Worm (Caenorhabditis elegans) whole organism, L4 larva: ENCODE measurements around the gene ZK262.9.

Experiments used
- F26F4.8 ChIP-seq: fragments of 200-800 bp; sonication (Bioruptor generic); conservative IDR thresholded peaks from 2 replicates; pipeline ENCODE4 v1.3.6; 2022; ENCODE audit warnings: missing genetic modification characterization, missing compliant biosample characterization
- F44E2.7 ChIP-seq: fragments of 200-800 bp; sonication (Bioruptor generic); IDR thresholded peaks from 2 replicates; pipeline ENCODE4 v2.1.2; 2022; ENCODE audit warnings: missing genetic modification characterization, missing compliant biosample characterization
- T20F7.1 ChIP-seq: fragments of 200-800 bp; sonication (Bioruptor generic); optimal IDR thresholded peaks from 2 replicates; lab custom pipeline; 2018; ENCODE audit warnings: mild to moderate bottlenecking, missing genetic modification characterization, missing compliant biosample characterization
- T26A8.4 ChIP-seq: fragments of 200-800 bp; sonication (Bioruptor generic); IDR thresholded peaks from 2 replicates; pipeline ENCODE4 v1.3.6; 2022; ENCODE audit warnings: missing genetic modification characterization, missing compliant biosample characterization
- Y105C5A.15 ChIP-seq: fragments of 200-800 bp; sonication (Bioruptor generic); IDR thresholded peaks from 2 replicates; pipeline ENCODE4 v1.3.6; 2022; ENCODE audit warnings: missing genetic modification characterization, missing compliant biosample characterization
- Y48G9A.11 ChIP-seq: fragments of 200-800 bp; sonication (Bioruptor generic); IDR thresholded peaks from 2 replicates; pipeline ENCODE4 v1.3.6; 2022; ENCODE audit warnings: missing genetic modification reagents, missing genetic modification characterization, missing compliant biosample characterization
- Y75B8A.6 ChIP-seq: fragments of 200-800 bp; sonication (Bioruptor generic); IDR thresholded peaks from 2 replicates; pipeline ENCODE4 v1.3.6; 2022; ENCODE audit warnings: missing genetic modification reagents, missing genetic modification characterization, missing compliant biosample characterization
- ZK337.2 ChIP-seq: fragments of 200-800 bp; sonication (Bioruptor generic); IDR thresholded peaks from 2 replicates; pipeline ENCODE4 v1.3.6; 2022; ENCODE audit warnings: missing genetic modification reagents, missing genetic modification characterization, missing compliant biosample characterization
- ZK546.5 ChIP-seq, 2 experiments: sonication (generic microtip); optimal IDR thresholded peaks; 2 replicates each; lab custom pipeline; 2017; ENCODE audit warnings: missing biosample characterization in 2 of 2, missing genetic modification characterization in 2 of 2
- aly-2 ChIP-seq: sonication (generic microtip); optimal IDR thresholded peaks from 2 replicates; lab custom pipeline; 2018; ENCODE audit warnings: missing biosample characterization, missing genetic modification characterization
- ama-1 ChIP-seq: fragments of 150-350 bp; optimal IDR thresholded peaks from 2 replicates; lab custom pipeline; 2014; ENCODE audit warnings: inconsistent platforms, mixed read lengths
- arid-1 ChIP-seq: fragments of 200-800 bp; sonication (Bioruptor generic); conservative IDR thresholded peaks from 2 replicates; pipeline ENCODE4 v1.3.6; 2022; ENCODE audit warnings: missing genetic modification reagents, missing genetic modification characterization, missing compliant biosample characterization
- ceh-28 ChIP-seq: fragments of 150-350 bp; optimal IDR thresholded peaks from 2 replicates; lab custom pipeline; 2014; ENCODE audit warnings: missing biosample characterization, missing genetic modification reagents, missing genetic modification characterization
- ceh-32 ChIP-seq: sonication (generic microtip); optimal IDR thresholded peaks from 2 replicates; lab custom pipeline; 2016; ENCODE audit warnings: mild to moderate bottlenecking, missing genetic modification characterization, missing compliant biosample characterization; ENCODE audit not compliant: poor library complexity
- ctbp-1 ChIP-seq: fragments of 200-800 bp; sonication (Bioruptor generic); IDR thresholded peaks from 2 replicates; pipeline ENCODE4 v1.3.6; 2022; ENCODE audit warnings: missing genetic modification reagents, missing genetic modification characterization, missing compliant biosample characterization
- daf-12 ChIP-seq: fragments of 150-350 bp; optimal IDR thresholded peaks from 2 replicates; lab custom pipeline; 2014; ENCODE audit warnings: missing biosample characterization, missing genetic modification reagents, missing genetic modification characterization
- daf-16 ChIP-seq, 3 experiments: sonication (generic microtip); optimal IDR thresholded peaks; 2 replicates each; lab custom pipeline; 2016 to 2017; ENCODE audit warnings: missing genetic modification characterization in 3 of 3, missing genetic modification reagents in 3 of 3, mild to moderate bottlenecking in 2 of 3, missing compliant biosample characterization in 2 of 3, missing biosample characterization in 1 of 3, moderate library complexity in 1 of 3
- dmd-8 ChIP-seq: fragments of 200-800 bp; sonication (Bioruptor generic); IDR thresholded peaks from 2 replicates; pipeline ENCODE4 v1.3.6; 2022; ENCODE audit warnings: missing genetic modification characterization, missing compliant biosample characterization
- dmd-9 ChIP-seq: fragments of 200-800 bp; sonication (Bioruptor generic); IDR thresholded peaks from 2 replicates; pipeline ENCODE4 v1.3.6; 2022; ENCODE audit warnings: missing genetic modification reagents, missing genetic modification characterization, missing compliant biosample characterization
- dpl-1 ChIP-seq: fragments of 150-350 bp; optimal IDR thresholded peaks from 2 replicates; lab custom pipeline; 2014; ENCODE audit warnings: missing biosample characterization, missing genetic modification reagents, missing genetic modification characterization
- duxl-1 ChIP-seq: sonication (generic microtip); optimal IDR thresholded peaks from 2 replicates; lab custom pipeline; 2016; ENCODE audit warnings: mild to moderate bottlenecking, missing genetic modification characterization, moderate library complexity, missing compliant biosample characterization; ENCODE audit not compliant: poor library complexity
- dve-1 ChIP-seq: sonication (generic microtip); optimal IDR thresholded peaks from 2 replicates; lab custom pipeline; 2017; ENCODE audit warnings: antibody characterized with exemption, mild to moderate bottlenecking, missing genetic modification characterization, missing compliant biosample characterization; ENCODE audit not compliant: insufficient read depth
- egl-27 ChIP-seq: sonication (generic microtip); optimal IDR thresholded peaks from 3 replicates; lab custom pipeline; 2017; ENCODE audit warnings: missing biosample characterization, missing genetic modification reagents, missing genetic modification characterization
- egl-43 ChIP-seq: fragments of 200-800 bp; sonication (Bioruptor generic); IDR thresholded peaks from 2 replicates; pipeline ENCODE4 v1.3.6; 2022; ENCODE audit warnings: missing genetic modification reagents, missing genetic modification characterization, missing compliant biosample characterization
- jun-1 ChIP-seq: fragments of 150-350 bp; optimal IDR thresholded peaks from 2 replicates; lab custom pipeline; 2014; ENCODE audit warnings: missing biosample characterization, missing genetic modification reagents, missing genetic modification characterization
- lim-7 ChIP-seq: fragments of 200-800 bp; sonication (Bioruptor generic); IDR thresholded peaks from 2 replicates; pipeline ENCODE4 v1.3.6; 2022; ENCODE audit warnings: missing genetic modification characterization, missing compliant biosample characterization
- lin-13 ChIP-seq: fragments of 150-350 bp; optimal IDR thresholded peaks from 2 replicates; lab custom pipeline; 2014; ENCODE audit warnings: missing biosample characterization, missing genetic modification reagents, missing genetic modification characterization
- lin-15B ChIP-seq: fragments of 150-350 bp; sonication (generic microtip); optimal IDR thresholded peaks from 3 replicates; lab custom pipeline; 2014; ENCODE audit warnings: missing biosample characterization, missing genetic modification characterization
- lin-39 ChIP-seq: fragments of 150-350 bp; optimal IDR thresholded peaks from 2 replicates; lab custom pipeline; 2014; ENCODE audit warnings: missing biosample characterization, missing genetic modification reagents, missing genetic modification characterization
- lir-3 ChIP-seq: sonication (generic microtip); optimal IDR thresholded peaks from 2 replicates; lab custom pipeline; 2016; ENCODE audit warnings: mild to moderate bottlenecking, missing genetic modification characterization, missing compliant biosample characterization
- madf-5 ChIP-seq, 2 experiments: fragments of 200-800 bp; sonication (Bioruptor generic); IDR thresholded peaks; 2 replicates each; pipeline ENCODE4 v1.3.6; 2022; ENCODE audit warnings: missing compliant biosample characterization in 2 of 2, missing genetic modification characterization in 2 of 2
- madf-9 ChIP-seq: fragments of 200-800 bp; sonication (Bioruptor generic); conservative IDR thresholded peaks from 2 replicates; pipeline ENCODE4 v1.3.6; 2022; ENCODE audit warnings: missing genetic modification reagents, missing genetic modification characterization, missing compliant biosample characterization
- mdl-1 ChIP-seq, 2 experiments: fragments of 150-350 bp in 1 of 2; sonication (generic microtip) in 1 of 2; optimal IDR thresholded peaks; 2 replicates each; lab custom pipeline; 2014 to 2017; ENCODE audit warnings: missing biosample characterization in 2 of 2, missing genetic modification characterization in 2 of 2
- mxl-2 ChIP-seq: fragments of 200-800 bp; sonication (Bioruptor generic); conservative IDR thresholded peaks from 2 replicates; pipeline ENCODE4 v1.3.6; 2022; ENCODE audit warnings: missing genetic modification reagents, missing genetic modification characterization, missing compliant biosample characterization
- nhr-10 ChIP-seq: fragments of 150-350 bp; optimal IDR thresholded peaks from 2 replicates; lab custom pipeline; 2014; ENCODE audit warnings: missing biosample characterization, missing genetic modification characterization
- nhr-102 ChIP-seq: sonication (generic microtip); optimal IDR thresholded peaks from 2 replicates; lab custom pipeline; 2016; ENCODE audit warnings: mild to moderate bottlenecking, missing genetic modification characterization, moderate library complexity, missing compliant biosample characterization
- nhr-237 ChIP-seq: sonication (generic microtip); optimal IDR thresholded peaks from 2 replicates; lab custom pipeline; 2017; ENCODE audit warnings: missing biosample characterization, missing genetic modification characterization
- nhr-25 ChIP-seq: sonication (generic microtip); optimal IDR thresholded peaks from 2 replicates; lab custom pipeline; 2017; ENCODE audit warnings: missing genetic modification characterization, mild to moderate bottlenecking, missing compliant biosample characterization, antibody characterized with exemption, moderate library complexity, borderline replicate concordance; ENCODE audit not compliant: insufficient read depth
- nhr-41 ChIP-seq: fragments of 200-800 bp; sonication (Bioruptor generic); IDR thresholded peaks from 2 replicates; pipeline ENCODE4 v1.3.6; 2022; ENCODE audit warnings: missing genetic modification reagents, missing genetic modification characterization, missing compliant biosample characterization
- nhr-42 ChIP-seq: fragments of 200-800 bp; sonication (Bioruptor generic); IDR thresholded peaks from 2 replicates; pipeline ENCODE4 v1.3.6; 2022; ENCODE audit warnings: missing genetic modification characterization, missing compliant biosample characterization
- nhr-6 ChIP-seq: fragments of 150-350 bp; optimal IDR thresholded peaks from 2 replicates; lab custom pipeline; 2014; ENCODE audit warnings: missing biosample characterization, missing genetic modification characterization
- php-3 ChIP-seq: fragments of 200-800 bp; sonication (Bioruptor generic); IDR thresholded peaks from 2 replicates; pipeline ENCODE4 v1.3.6; 2022; ENCODE audit warnings: missing genetic modification reagents, missing genetic modification characterization, missing compliant biosample characterization
- saeg-2 ChIP-seq: fragments of 200-800 bp; sonication (Bioruptor generic); IDR thresholded peaks from 2 replicates; pipeline ENCODE4 v1.3.6; 2022; ENCODE audit warnings: missing genetic modification reagents, missing genetic modification characterization, missing compliant biosample characterization
- skn-1 ChIP-seq: fragments of 150-350 bp; optimal IDR thresholded peaks from 2 replicates; lab custom pipeline; 2014; ENCODE audit warnings: missing biosample characterization, missing genetic modification characterization
- snpc-1.2 ChIP-seq: fragments of 200-800 bp; sonication (Bioruptor generic); IDR thresholded peaks from 2 replicates; pipeline ENCODE4 v1.3.6; 2022; ENCODE audit warnings: missing genetic modification reagents, missing genetic modification characterization, missing compliant biosample characterization
- spr-3 ChIP-seq: fragments of 200-800 bp; sonication (Bioruptor generic); optimal IDR thresholded peaks from 2 replicates; lab custom pipeline; 2018; ENCODE audit warnings: mild to moderate bottlenecking, missing genetic modification characterization, missing compliant biosample characterization
- tag-97 ChIP-seq: fragments of 200-800 bp; sonication (Bioruptor generic); IDR thresholded peaks from 2 replicates; pipeline ENCODE4 v1.3.6; 2022; ENCODE audit warnings: missing genetic modification characterization, missing compliant biosample characterization
- unc-130 ChIP-seq: sonication (generic microtip); optimal IDR thresholded peaks from 2 replicates; lab custom pipeline; 2016; ENCODE audit warnings: missing genetic modification reagents, missing genetic modification characterization, missing compliant biosample characterization
- zag-1 ChIP-seq: fragments of 150-350 bp; optimal IDR thresholded peaks from 2 replicates; lab custom pipeline; 2014; ENCODE audit warnings: missing biosample characterization, missing genetic modification characterization
- zfp-3 ChIP-seq: fragments of 200-800 bp; sonication (Bioruptor generic); conservative IDR thresholded peaks from 2 replicates; pipeline ENCODE4 v1.3.6; 2022; ENCODE audit warnings: missing genetic modification reagents, missing genetic modification characterization, missing compliant biosample characterization
- zip-11 ChIP-seq: fragments of 200-800 bp; sonication (Bioruptor generic); IDR thresholded peaks from 2 replicates; pipeline ENCODE4 v1.3.6; 2022; ENCODE audit warnings: missing genetic modification characterization, missing compliant biosample characterization

The ZK262.9 gene

DNA sequence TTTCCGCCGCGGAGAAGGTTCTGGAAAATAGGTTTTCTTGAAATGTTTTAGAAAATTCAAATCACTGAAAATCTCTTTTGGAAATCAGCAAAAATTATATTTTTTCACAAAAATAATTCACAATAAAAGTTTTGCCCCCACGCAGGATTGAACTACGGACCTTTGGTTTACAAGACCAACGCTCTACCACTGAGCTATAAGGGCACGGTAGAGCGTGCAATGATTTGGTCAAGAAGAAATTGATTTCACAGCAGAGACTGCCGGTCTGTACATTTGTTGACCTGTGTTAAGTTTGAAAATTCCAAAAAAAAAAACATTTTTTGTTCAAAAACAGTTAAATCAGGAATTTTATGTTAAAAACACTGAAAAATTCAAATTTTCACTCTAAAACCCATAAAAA lies 27.2 kb upstream of the ZK262.9 start (continued):
- TF ChIP-seq dve-1 (tag; lab: Kevin White, UChicago): no peak
- TF ChIP-seq ceh-28 (tag; lab: Kevin White, UChicago): no peak
- peak; percentile 20; the same call in 1 of the 2 replicates for TF ChIP-seq php-3 (GFP tag; lab: Robert Waterston, UW)
- no peak for TF ChIP-seq lin-39 (tag; lab: Kevin White, UChicago)
- TF ChIP-seq egl-27: no peak
- no peak for TF ChIP-seq spr-3 (GFP tag; lab: Kevin White, UChicago)
- no peak for TF ChIP-seq skn-1 (tag; lab: Kevin White, UChicago)
- no peak for TF ChIP-seq zag-1 (tag; lab: Kevin White, UChicago)
- no peak for TF ChIP-seq lir-3 (tag; lab: Kevin White, UChicago)
- no peak for TF ChIP-seq jun-1 (tag; lab: Kevin White, UChicago)
- TF ChIP-seq nhr-102 (tag; lab: Kevin White, UChicago): no peak
- no peak for TF ChIP-seq nhr-6 (tag; lab: Kevin White, UChicago)
- no peak for TF ChIP-seq madf-9
- no peak for TF ChIP-seq arid-1 (GFP tag; lab: Robert Waterston, UW)
- TF ChIP-seq madf-5 (GFP tag; IDR thresholded peaks at IDR 0.05; lab: Robert Waterston, UW): peak in 1 of 2 experiments; percentile 57; a peak in 1 of 4 replicates
- peak; percentile 41; the same call in 1 of the 2 replicates for TF ChIP-seq Y105C5A.15 (GFP tag; lab: Robert Waterston, UW)
- TF ChIP-seq nhr-41: no peak
- TF ChIP-seq ZK546.5 (tag; optimal IDR thresholded peaks at IDR 0.05; lab: Kevin White, UChicago): no peak
- TF ChIP-seq lin-13: no peak
- TF ChIP-seq lin-15B (tag; lab: Kevin White, UChicago): no peak
- TF ChIP-seq F26F4.8: peak; percentile 59; the same call in 1 of the 2 replicates
- 0 out of 2 replicates have a peak, but pooled peaks have one; percentile 23 for TF ChIP-seq ZK337.2 (GFP tag; lab: Robert Waterston, UW)
- peak; percentile 70 for TF ChIP-seq snpc-1.2 (GFP tag; lab: Robert Waterston, UW)
- no peak for TF ChIP-seq dmd-9 (GFP tag; lab: Robert Waterston, UW)
- no peak for TF ChIP-seq ctbp-1 (GFP tag; lab: Robert Waterston, UW)
- no peak for TF ChIP-seq dmd-8 (GFP tag; lab: Robert Waterston, UW)
- TF ChIP-seq mxl-2: no peak
- no peak for TF ChIP-seq saeg-2
- TF ChIP-seq nhr-237: no peak
- TF ChIP-seq zip-11 (GFP tag; lab: Robert Waterston, UW): no peak
- no peak for TF ChIP-seq daf-12 (tag; lab: Kevin White, UChicago)
- peak in 1 of 2 experiments; percentile 44 for TF ChIP-seq daf-16 (GFP tag; optimal IDR thresholded peaks at IDR 0.05; lab: Kevin White, UChicago)
- TF ChIP-seq daf-16 (tag; optimal IDR thresholded peaks at IDR 0.05; lab: Kevin White, UChicago): peak; percentile 54
- no peak for TF ChIP-seq aly-2
- TF ChIP-seq nhr-42 (GFP tag; lab: Robert Waterston, UW): no peak
- no peak for TF ChIP-seq Y75B8A.6 (GFP tag; lab: Robert Waterston, UW)
- no peak for TF ChIP-seq zfp-3 (GFP tag; lab: Robert Waterston, UW)
- TF ChIP-seq F44E2.7 (GFP tag; lab: Robert Waterston, UW): no peak
- no peak for TF ChIP-seq nhr-10 (tag; lab: Kevin White, UChicago)
- TF ChIP-seq nhr-25 (tag; lab: Kevin White, UChicago): no peak
- no peak for TF ChIP-seq T26A8.4 (GFP tag; lab: Robert Waterston, UW)
- no peak for TF ChIP-seq Y48G9A.11
- no peak for TF ChIP-seq dpl-1 (GFP tag; lab: Kevin White, UChicago)
- no peak for TF ChIP-seq mdl-1 (tag; optimal IDR thresholded peaks at IDR 0.05; lab: Kevin White, UChicago)
- TF ChIP-seq unc-130 (GFP tag; lab: Kevin White, UChicago): peak; percentile 38
- TF ChIP-seq egl-43 (GFP tag; lab: Robert Waterston, UW): peak; percentile 73
- TF ChIP-seq lim-7 (GFP tag; lab: Robert Waterston, UW): peak; percentile 79
- peak; percentile 80 for TF ChIP-seq duxl-1
- no peak for TF ChIP-seq tag-97
- TF ChIP-seq ama-1 (lab: Kevin White, UChicago): no peak
- no peak for TF ChIP-seq T20F7.1 (GFP tag; lab: Kevin White, UChicago)
- no peak for TF ChIP-seq ceh-32 (tag; lab: Kevin White, UChicago)
